Worm (Caenorhabditis elegans) whole organism, L4 larva: ENCODE results near the gene F13C5.1.

Experiments used
- F44E2.7 ChIP-seq: fragments of 200-800 bp; sonication (Bioruptor generic); IDR thresholded peaks from 2 replicates; pipeline ENCODE4 v2.1.2; 2022; ENCODE audit warnings: missing genetic modification characterization, missing compliant biosample characterization
- T20F7.1 ChIP-seq: fragments of 200-800 bp; sonication (Bioruptor generic); optimal IDR thresholded peaks from 2 replicates; lab custom pipeline; 2018; ENCODE audit warnings: mild to moderate bottlenecking, missing genetic modification characterization, missing compliant biosample characterization
- cey-2 ChIP-seq: sonication (generic microtip); optimal IDR thresholded peaks from 3 replicates; lab custom pipeline; 2017; ENCODE audit warnings: missing genetic modification characterization, mild to moderate bottlenecking, missing compliant biosample characterization, antibody characterized with exemption, borderline replicate concordance; ENCODE audit not compliant: insufficient read depth
- daf-16 ChIP-seq, 3 experiments: sonication (generic microtip); optimal IDR thresholded peaks; 2 replicates each; lab custom pipeline; 2016 to 2017; ENCODE audit warnings: missing genetic modification characterization in 3 of 3, missing genetic modification reagents in 3 of 3, mild to moderate bottlenecking in 2 of 3, missing compliant biosample characterization in 2 of 3, missing biosample characterization in 1 of 3, moderate library complexity in 1 of 3
- dmd-6 ChIP-seq: fragments of 200-800 bp; sonication (Bioruptor generic); IDR thresholded peaks from 2 replicates; pipeline ENCODE4 v1.3.6; 2022; ENCODE audit warnings: missing genetic modification reagents, missing genetic modification characterization, missing compliant biosample characterization
- dmd-9 ChIP-seq: fragments of 200-800 bp; sonication (Bioruptor generic); IDR thresholded peaks from 2 replicates; pipeline ENCODE4 v1.3.6; 2022; ENCODE audit warnings: missing genetic modification reagents, missing genetic modification characterization, missing compliant biosample characterization
- dpl-1 ChIP-seq: fragments of 150-350 bp; optimal IDR thresholded peaks from 2 replicates; lab custom pipeline; 2014; ENCODE audit warnings: missing biosample characterization, missing genetic modification reagents, missing genetic modification characterization
- duxl-1 ChIP-seq: sonication (generic microtip); optimal IDR thresholded peaks from 2 replicates; lab custom pipeline; 2016; ENCODE audit warnings: mild to moderate bottlenecking, missing genetic modification characterization, moderate library complexity, missing compliant biosample characterization; ENCODE audit not compliant: poor library complexity
- dve-1 ChIP-seq: sonication (generic microtip); optimal IDR thresholded peaks from 2 replicates; lab custom pipeline; 2017; ENCODE audit warnings: antibody characterized with exemption, mild to moderate bottlenecking, missing genetic modification characterization, missing compliant biosample characterization; ENCODE audit not compliant: insufficient read depth
- egl-43 ChIP-seq: fragments of 200-800 bp; sonication (Bioruptor generic); IDR thresholded peaks from 2 replicates; pipeline ENCODE4 v1.3.6; 2022; ENCODE audit warnings: missing genetic modification reagents, missing genetic modification characterization, missing compliant biosample characterization
- hif-1 ChIP-seq, 2 experiments: sonication (generic microtip); optimal IDR thresholded peaks; 2 replicates each; lab custom pipeline; 2016 to 2017; ENCODE audit warnings: missing compliant biosample characterization in 2 of 2, missing genetic modification characterization in 2 of 2, missing genetic modification reagents in 2 of 2, missing genotype in 2 of 2, mild to moderate bottlenecking in 1 of 2
- hlh-11 ChIP-seq: fragments of 200-800 bp; sonication (Bioruptor generic); optimal IDR thresholded peaks from 2 replicates; lab custom pipeline; 2018; ENCODE audit warnings: mild to moderate bottlenecking, missing genetic modification characterization, missing compliant biosample characterization
- hlh-30 ChIP-seq: sonication (generic microtip); optimal IDR thresholded peaks from 2 replicates; lab custom pipeline; 2017; ENCODE audit warnings: antibody characterized with exemption, mild to moderate bottlenecking, missing genetic modification characterization, missing compliant biosample characterization; ENCODE audit not compliant: insufficient read depth
- lin-13 ChIP-seq: fragments of 150-350 bp; optimal IDR thresholded peaks from 2 replicates; lab custom pipeline; 2014; ENCODE audit warnings: missing biosample characterization, missing genetic modification reagents, missing genetic modification characterization
- lin-15B ChIP-seq: fragments of 150-350 bp; sonication (generic microtip); optimal IDR thresholded peaks from 3 replicates; lab custom pipeline; 2014; ENCODE audit warnings: missing biosample characterization, missing genetic modification characterization
- lin-29 ChIP-seq: fragments of 200-800 bp; sonication (Bioruptor generic); IDR thresholded peaks from 2 replicates; pipeline ENCODE4 v1.3.6; 2022; ENCODE audit warnings: missing genetic modification reagents, missing genetic modification characterization, missing compliant biosample characterization
- lin-38 ChIP-seq: fragments of 200-800 bp; sonication (Bioruptor generic); IDR thresholded peaks from 2 replicates; pipeline ENCODE4 v1.3.6; 2022; ENCODE audit warnings: missing genetic modification reagents, missing genetic modification characterization, missing compliant biosample characterization
- mdl-1 ChIP-seq, 2 experiments: fragments of 150-350 bp in 1 of 2; sonication (generic microtip) in 1 of 2; optimal IDR thresholded peaks; 2 replicates each; lab custom pipeline; 2014 to 2017; ENCODE audit warnings: missing biosample characterization in 2 of 2, missing genetic modification characterization in 2 of 2
- mdt-29 ChIP-seq: fragments of 200-800 bp; sonication (Bioruptor generic); IDR thresholded peaks from 2 replicates; pipeline ENCODE4 v1.3.6; 2022; ENCODE audit warnings: missing genetic modification reagents, missing genetic modification characterization, missing compliant biosample characterization
- mep-1 ChIP-seq: fragments of 150-350 bp; sonication (generic microtip); optimal IDR thresholded peaks from 3 replicates; lab custom pipeline; 2014; ENCODE audit warnings: missing biosample characterization, missing genetic modification characterization
- mxl-2 ChIP-seq: fragments of 200-800 bp; sonication (Bioruptor generic); conservative IDR thresholded peaks from 2 replicates; pipeline ENCODE4 v1.3.6; 2022; ENCODE audit warnings: missing genetic modification reagents, missing genetic modification characterization, missing compliant biosample characterization
- mxl-3 ChIP-seq: fragments of 200-800 bp; sonication (Bioruptor generic); optimal IDR thresholded peaks from 2 replicates; lab custom pipeline; 2018; ENCODE audit warnings: mild to moderate bottlenecking, missing genetic modification characterization, missing compliant biosample characterization
- nhr-102 ChIP-seq: sonication (generic microtip); optimal IDR thresholded peaks from 2 replicates; lab custom pipeline; 2016; ENCODE audit warnings: mild to moderate bottlenecking, missing genetic modification characterization, moderate library complexity, missing compliant biosample characterization
- nhr-111 ChIP-seq: fragments of 200-800 bp; sonication (Bioruptor generic); optimal IDR thresholded peaks from 2 replicates; lab custom pipeline; 2018; ENCODE audit warnings: mild to moderate bottlenecking, missing genetic modification characterization, missing compliant biosample characterization
- nhr-28 ChIP-seq: fragments of 150-350 bp; optimal IDR thresholded peaks from 2 replicates; lab custom pipeline; 2014; ENCODE audit warnings: missing biosample characterization, missing genetic modification characterization
- nhr-42 ChIP-seq: fragments of 200-800 bp; sonication (Bioruptor generic); IDR thresholded peaks from 2 replicates; pipeline ENCODE4 v1.3.6; 2022; ENCODE audit warnings: missing genetic modification characterization, missing compliant biosample characterization
- nhr-77 ChIP-seq: fragments of 150-350 bp; optimal IDR thresholded peaks from 2 replicates; lab custom pipeline; 2014; ENCODE audit warnings: missing biosample characterization, missing genetic modification characterization
- pha-4 ChIP-seq, 2 experiments: fragments of 150-350 bp in 1 of 2; fragments of 200-800 bp in 1 of 2; sonication (Bioruptor generic) in 1 of 2; IDR thresholded peaks in 1 of 2; optimal IDR thresholded peaks in 1 of 2; 2 replicates each; pipeline versions ENCODE4 v1.3.6 to Lab custom; 2014 to 2022; ENCODE audit warnings: missing genetic modification characterization in 2 of 2, missing genetic modification reagents in 2 of 2, missing biosample characterization in 1 of 2, missing compliant biosample characterization in 1 of 2
- pqm-1 ChIP-seq: sonication (generic microtip); optimal IDR thresholded peaks from 2 replicates; lab custom pipeline; 2017; ENCODE audit warnings: missing biosample characterization, missing genetic modification characterization
- saeg-2 ChIP-seq: fragments of 200-800 bp; sonication (Bioruptor generic); IDR thresholded peaks from 2 replicates; pipeline ENCODE4 v1.3.6; 2022; ENCODE audit warnings: missing genetic modification reagents, missing genetic modification characterization, missing compliant biosample characterization
- set-16 ChIP-seq: fragments of 200-800 bp; sonication (Bioruptor generic); IDR thresholded peaks from 2 replicates; pipeline ENCODE4 v1.3.6; 2022; ENCODE audit warnings: missing genetic modification reagents, missing genetic modification characterization, missing compliant biosample characterization
- spr-3 ChIP-seq: fragments of 200-800 bp; sonication (Bioruptor generic); optimal IDR thresholded peaks from 2 replicates; lab custom pipeline; 2018; ENCODE audit warnings: mild to moderate bottlenecking, missing genetic modification characterization, missing compliant biosample characterization
- unc-62 ChIP-seq, 3 experiments: fragments of 150-350 bp in 1 of 3; sonication (generic microtip); optimal IDR thresholded peaks in 2 of 3; peaks in 1 of 3; 1 replicate in 1 of 3; 2 replicates in 2 of 3; lab custom pipeline; 2014 to 2017; ENCODE audit warnings: missing biosample characterization in 3 of 3, missing genetic modification characterization in 3 of 3, missing genetic modification reagents in 3 of 3, missing genotype in 1 of 3
- vab-7 ChIP-seq: fragments of 200-800 bp; sonication (Bioruptor generic); IDR thresholded peaks from 2 replicates; pipeline ENCODE4 v1.3.6; 2022; ENCODE audit warnings: missing genetic modification reagents, missing genetic modification characterization, missing compliant biosample characterization
- zip-2 ChIP-seq: fragments of 150-350 bp; optimal IDR thresholded peaks from 2 replicates; lab custom pipeline; 2014; ENCODE audit warnings: missing biosample characterization, missing genetic modification characterization

The F13C5.1 gene

ce11 chrX:593245-593733 is 8.7 kb upstream of the F13C5.1 start (continued):
- TF ChIP-seq nhr-111, result no peak
- TF ChIP-seq mxl-2 (GFP tag; lab: Robert Waterston, UW), result no peak
- TF ChIP-seq nhr-77, result peak; percentile 92
- TF ChIP-seq lin-15B (tag; lab: Kevin White, UChicago), result no peak
- TF ChIP-seq dpl-1 (GFP tag; lab: Kevin White, UChicago), result peak; percentile 12
- peak; percentile 77 for TF ChIP-seq set-16 (GFP tag; lab: Robert Waterston, UW)
- TF ChIP-seq lin-38 (GFP tag; lab: Robert Waterston, UW), result no peak; the same call in 1 of the 2 replicates
- peak in 1 of 2 experiments; percentile 95 for TF ChIP-seq unc-62 (GFP tag; optimal IDR thresholded peaks at IDR 0.05 in 1 of 2; lab: Kevin White, UChicago)
- TF ChIP-seq unc-62 (tag; optimal IDR thresholded peaks at IDR 0.05; lab: Kevin White, UChicago), result no peak

- TF ChIP-seq set-16 (GFP tag; lab: Robert Waterston, UW) (peak; percentile 96), egl-43 (GFP tag; lab: Robert Waterston, UW) (peak; percentile 52; the same call in 1 of the 2 replicates), cey-2 (no peak), nhr-77 (no peak), mdt-29 (GFP tag; lab: Robert Waterston, UW) (0 out of 2 replicates have a peak, but pooled peaks have one; percentile 10)
These were observed 8.0 kb upstream of the F13C5.1 start, which contains the start of gene F13C5.2 for ce11 chrX:593910-594447. Gene F13C5.2 (plus strand): TSS chrX:593960.

ce11 chrX:599476-599875 is 2.5 kb upstream of the F13C5.1 start, which contains the start of gene F13C5.3:
Gene F13C5.3 (minus strand): TSS chrX:599576.
- TF ChIP-seq vab-7 (GFP tag; lab: Robert Waterston, UW), result no peak
- peak in 1 of 2 experiments; percentile 13 for TF ChIP-seq unc-62 (GFP tag; optimal IDR thresholded peaks at IDR 0.05 in 1 of 2; lab: Kevin White, UChicago)
- TF ChIP-seq unc-62 (tag; optimal IDR thresholded peaks at IDR 0.05; lab: Kevin White, UChicago), result no peak

ce11 chrX:600671-601070 is 1.3 kb upstream of the F13C5.1 start:
- TF ChIP-seq mep-1 (peak; percentile 1), mxl-3 (GFP tag; lab: Kevin White, UChicago) (no peak), spr-3 (GFP tag; lab: Kevin White, UChicago) (no peak), pha-4 (GFP tag; IDR thresholded peaks at IDR 0.05; lab: Robert Waterston, UW) (no peak), pha-4 (tag; optimal IDR thresholded peaks at IDR 0.05; lab: Kevin White, UChicago) (no peak), T20F7.1 (GFP tag; lab: Kevin White, UChicago) (peak; percentile 18), unc-62 (GFP tag; optimal IDR thresholded peaks at IDR 0.05 in 1 of 2; lab: Kevin White, UChicago) (peak in 1 of 2 experiments; percentile 94), unc-62 (tag; optimal IDR thresholded peaks at IDR 0.05; lab: Kevin White, UChicago) (no peak), F44E2.7 (GFP tag; lab: Robert Waterston, UW) (no peak), mdl-1 (tag; optimal IDR thresholded peaks at IDR 0.05; lab: Kevin White, UChicago) (peak in 1 of 2 experiments; percentile 35), daf-16 (GFP tag; optimal IDR thresholded peaks at IDR 0.05; lab: Kevin White, UChicago) (no peak), daf-16 (tag; optimal IDR thresholded peaks at IDR 0.05; lab: Kevin White, UChicago) (peak; percentile 78), lin-13 (no peak), hlh-11 (tag; lab: Kevin White, UChicago) (peak; percentile 44), hlh-30 (peak; percentile 79), duxl-1 (tag; lab: Kevin White, UChicago) (no peak), zip-2 (tag; lab: Kevin White, UChicago) (no peak), dmd-6 (peak; percentile 31; the same call in 1 of the 2 replicates), nhr-28 (tag; lab: Kevin White, UChicago) (peak; percentile 90), nhr-42 (GFP tag; lab: Robert Waterston, UW) (no peak), hif-1 (tag; optimal IDR thresholded peaks at IDR 0.05; lab: Kevin White, UChicago) (no peak), lin-29 (GFP tag; lab: Robert Waterston, UW) (no peak), saeg-2 (no peak), dve-1 (peak; percentile 55), dmd-9 (GFP tag; lab: Robert Waterston, UW) (no peak), nhr-77 (peak; percentile 4), pqm-1 (tag; lab: Kevin White, UChicago) (peak; percentile 5), nhr-102 (peak; percentile 28)
